Worm (Caenorhabditis elegans): ENCODE results near the gene srbc-59.

ce11 chrV:752679-753333 is 25.6 kb upstream of the srbc-59 start, which contains the start of the genes str-262 and srp-1:
- TF ChIP-seq flh-1 (GFP tag; optimal IDR thresholded peaks at IDR 0.05) (no peak), nhr-237 (tag; optimal IDR thresholded peaks at IDR 0.05) (no peak), blmp-1 (tag; optimal IDR thresholded peaks at IDR 0.05) (no peak), ztf-11 (tag; optimal IDR thresholded peaks at IDR 0.05) (no peak), elt-1 (tag; optimal IDR thresholded peaks at IDR 0.05; ENCODE audit: borderline replicate concordance, insufficient read depth) (no peak), nhr-12 (tag; optimal IDR thresholded peaks at IDR 0.05) (no peak), ces-1 (GFP tag; optimal IDR thresholded peaks at IDR 0.05) (no peak), unc-62 (GFP tag; optimal IDR thresholded peaks at IDR 0.05) (no peak), mls-2 (tag; optimal IDR thresholded peaks at IDR 0.05) (no peak)

All from whole organism, mixed stage, embryonic.